Fruit fly (Drosophila melanogaster): Measurements from ENCODE around the gene CG1674.

DNA sequence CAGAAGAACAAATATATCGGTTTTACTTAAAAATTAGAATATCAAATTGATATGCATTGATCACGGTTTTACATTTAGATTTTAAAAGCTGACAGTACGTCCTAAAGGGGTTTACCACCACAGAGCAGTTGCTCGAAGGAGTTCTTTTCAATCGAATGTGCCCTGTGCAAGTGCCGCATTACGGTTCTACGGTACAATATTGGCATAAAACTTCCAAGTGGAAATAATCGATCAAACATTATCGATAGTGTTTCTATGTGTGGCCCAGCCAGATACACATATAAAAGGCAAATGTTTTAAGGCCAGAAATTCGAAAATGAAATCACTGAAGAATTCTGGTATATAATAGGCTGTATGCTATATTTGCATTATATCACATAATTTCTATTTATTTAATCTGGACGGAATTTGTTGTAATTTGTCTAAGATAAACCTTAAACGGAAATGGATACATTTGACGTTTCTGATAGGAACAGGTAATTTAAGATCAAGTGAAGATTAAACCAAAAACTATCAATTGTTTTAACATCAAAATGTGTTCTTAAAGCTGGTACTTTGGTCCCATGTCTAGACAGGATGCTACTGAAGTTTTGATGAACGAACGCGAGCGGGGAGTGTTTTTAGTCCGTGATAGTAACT lies 20.4 kb upstream of the CG1674 start, which contains the start of gene Crk:
- no peak for TF ChIP-seq CG12236 (GFP tag; optimal IDR thresholded peaks at IDR 0.05)
- no peak for TF ChIP-seq dmrt11E (tag; optimal IDR thresholded peaks at IDR 0.05)
- TF ChIP-seq CG7963 (GFP tag; IDR thresholded peaks at IDR 0.05; ENCODE audit: partially characterized antibody), result no peak
- TF ChIP-seq chif (GFP tag; optimal IDR thresholded peaks at IDR 0.05), result no peak
- TF ChIP-seq CG4282 (GFP tag; optimal IDR thresholded peaks at IDR 0.05), result no peak
- no peak for TF ChIP-seq CG16779 (GFP tag; IDR thresholded peaks at IDR 0.05)
- no peak for TF ChIP-seq repo (GFP tag; optimal IDR thresholded peaks at IDR 0.05)
- no peak for TF ChIP-seq sr (GFP tag; IDR thresholded peaks at IDR 0.05)

Data from whole organism, embryonic.